Fruit fly (Drosophila melanogaster) whole organism, wandering third instar larva: ENCODE results near the gene Eip78C.

Experiments
- Abd-B ChIP-seq: fragments of >200 bp; optimal IDR thresholded peaks from 2 replicates; lab custom pipeline; 2017; ENCODE audit warnings: missing biosample characterization, missing genetic modification characterization
- CG32264 ChIP-seq: fragments of 200-800 bp; sonication (Bioruptor generic); optimal IDR thresholded peaks from 2 replicates; lab custom pipeline; 2016; ENCODE audit warnings: missing biosample characterization, missing genetic modification characterization
- CrebA ChIP-seq: fragments of 200-800 bp; sonication (Bioruptor generic); optimal IDR thresholded peaks from 2 replicates; lab custom pipeline; 2016; ENCODE audit warnings: missing biosample characterization, mild to moderate bottlenecking, missing genetic modification characterization, borderline replicate concordance
- Dfd ChIP-seq: fragments of >200 bp; optimal IDR thresholded peaks from 2 replicates; lab custom pipeline; 2017; ENCODE audit warnings: missing biosample characterization, missing genetic modification characterization
- Dif ChIP-seq: fragments of 200-275, 200-300 bp; sonication (Bioruptor generic); optimal IDR thresholded peaks from 2 replicates; lab custom pipeline; 2018; ENCODE audit warnings: missing biosample characterization, missing genetic modification characterization; ENCODE audit not compliant: partially characterized antibody
- GATAd ChIP-seq: sonication (Bioruptor generic); optimal IDR thresholded peaks from 2 replicates; lab custom pipeline; 2016; ENCODE audit warnings: missing biosample characterization, missing genetic modification characterization
- HLH106 ChIP-seq: fragments of 200-800 bp; optimal IDR thresholded peaks from 3 replicates; lab custom pipeline; 2019; ENCODE audit warnings: missing biosample characterization, mild to moderate bottlenecking, missing genetic modification characterization, moderate library complexity
- Hnf4 ChIP-seq: fragments of 200-800 bp; sonication (Bioruptor generic); optimal IDR thresholded peaks from 2 replicates; lab custom pipeline; 2016; ENCODE audit warnings: missing biosample characterization, mild to moderate bottlenecking, missing genetic modification characterization
- Hr78 ChIP-seq: fragments of >200 bp; optimal IDR thresholded peaks from 2 replicates; lab custom pipeline; 2017; ENCODE audit warnings: missing biosample characterization, missing genetic modification characterization
- Hr83 ChIP-seq: fragments of 200-300 bp; sonication (Bioruptor generic); optimal IDR thresholded peaks from 2 replicates; lab custom pipeline; 2016; ENCODE audit warnings: missing biosample characterization, mild to moderate bottlenecking, missing genetic modification characterization, moderate library complexity; ENCODE audit not compliant: poor library complexity, severe bottlenecking
- Mio ChIP-seq: sonication (Bioruptor generic); optimal IDR thresholded peaks from 2 replicates; lab custom pipeline; 2016; ENCODE audit warnings: missing biosample characterization, missing genetic modification characterization
- Myc ChIP-seq: fragments of >200 bp; optimal IDR thresholded peaks from 2 replicates; lab custom pipeline; 2017
- N ChIP-seq: fragments of >200 bp; optimal IDR thresholded peaks from 2 replicates; lab custom pipeline; 2018; ENCODE audit warnings: missing biosample characterization, missing external identifiers, missing genetic modification characterization
- OdsH ChIP-seq: fragments of 200-800 bp; sonication (Bioruptor generic); optimal IDR thresholded peaks from 2 replicates; lab custom pipeline; 2016; ENCODE audit warnings: missing biosample characterization, mild to moderate bottlenecking, missing genetic modification characterization
- Rel ChIP-seq, 2 experiments: fragments of 200-800 bp; sonication (Bioruptor generic) in 1 of 2; optimal IDR thresholded peaks; 2 replicates in 1 of 2; 3 replicates in 1 of 2; lab custom pipeline; 2016 to 2019; ENCODE audit warnings: mild to moderate bottlenecking in 2 of 2, missing biosample characterization in 2 of 2, missing genetic modification characterization in 2 of 2, moderate library complexity in 1 of 2
- Sp1 ChIP-seq: fragments of 200-800 bp; sonication (Bioruptor generic); optimal IDR thresholded peaks from 3 replicates; lab custom pipeline; 2019; ENCODE audit warnings: missing biosample characterization, mild to moderate bottlenecking, missing genetic modification characterization, moderate library complexity
- Vsx2 ChIP-seq: fragments of 200-300, 225-300 bp; sonication (Bioruptor generic); optimal IDR thresholded peaks from 2 replicates; lab custom pipeline; 2018; ENCODE audit warnings: missing biosample characterization, missing genetic modification characterization; ENCODE audit not compliant: partially characterized antibody
- br ChIP-seq: fragments of 200-800 bp; sonication (Bioruptor generic); optimal IDR thresholded peaks from 2 replicates; lab custom pipeline; 2016; ENCODE audit warnings: missing biosample characterization, missing genetic modification characterization
- brk ChIP-seq: fragments of 200-800 bp; sonication (Bioruptor generic); optimal IDR thresholded peaks from 2 replicates; lab custom pipeline; 2016; ENCODE audit warnings: missing biosample characterization, mild to moderate bottlenecking, missing genetic modification characterization
- dl ChIP-seq, 2 experiments: fragments of 175-275, 200-275 bp in 1 of 2; fragments of 200-275 bp in 1 of 2; sonication (Bioruptor generic); optimal IDR thresholded peaks; lab custom pipeline; 2018; ENCODE audit warnings: mild to moderate bottlenecking in 2 of 2, missing biosample characterization in 2 of 2, missing genetic modification characterization in 2 of 2, moderate library complexity in 2 of 2; ENCODE audit not compliant: partially characterized antibody in 2 of 2, insufficient read depth in 1 of 2
- dmrt93B ChIP-seq: fragments of 200-800 bp; sonication (Bioruptor generic); optimal IDR thresholded peaks from 2 replicates; lab custom pipeline; 2018; ENCODE audit warnings: missing biosample characterization, mild to moderate bottlenecking, missing genetic modification characterization
- dsf ChIP-seq: sonication (Bioruptor generic); optimal IDR thresholded peaks from 2 replicates; lab custom pipeline; 2016; ENCODE audit warnings: missing biosample characterization, missing genetic modification characterization, borderline replicate concordance
- ey ChIP-seq: fragments of 200-800 bp; sonication (Bioruptor generic); optimal IDR thresholded peaks from 2 replicates; lab custom pipeline; 2016; ENCODE audit warnings: missing biosample characterization, missing genetic modification characterization
- foxo ChIP-seq, 2 experiments: fragments of 200-800 bp; sonication (Bioruptor generic); optimal IDR thresholded peaks; 2 replicates in 1 of 2; 3 replicates in 1 of 2; lab custom pipeline; 2016 to 2017; ENCODE audit warnings: missing biosample characterization in 2 of 2, missing genetic modification characterization in 2 of 2
- fru ChIP-seq: fragments of 200-800 bp; sonication (Bioruptor generic); optimal IDR thresholded peaks from 3 replicates; lab custom pipeline; 2016; ENCODE audit warnings: missing biosample characterization, mild to moderate bottlenecking, missing genetic modification characterization
- h ChIP-seq: fragments of 200-800 bp; sonication (Bioruptor generic); optimal IDR thresholded peaks from 3 replicates; lab custom pipeline; 2016; ENCODE audit warnings: missing biosample characterization, mild to moderate bottlenecking, missing genetic modification characterization
- jim ChIP-seq: fragments of 175-275, 200-325 bp; sonication (Bioruptor generic); optimal IDR thresholded peaks from 2 replicates; lab custom pipeline; 2016; ENCODE audit warnings: missing biosample characterization, mild to moderate bottlenecking, missing genetic modification characterization
- lola ChIP-seq: fragments of >200 bp; optimal IDR thresholded peaks from 2 replicates; lab custom pipeline; 2017; ENCODE audit warnings: missing biosample characterization, missing genetic modification characterization
- pan ChIP-seq: fragments of >200 bp; optimal IDR thresholded peaks from 2 replicates; lab custom pipeline; 2017
- psq ChIP-seq: fragments of 200-800 bp; sonication (Bioruptor generic); optimal IDR thresholded peaks from 3 replicates; lab custom pipeline; 2017; ENCODE audit warnings: missing biosample characterization, mild to moderate bottlenecking, missing genetic modification characterization, moderate library complexity
- rgr ChIP-seq: fragments of 200-800 bp; sonication (Bioruptor generic); optimal IDR thresholded peaks from 3 replicates; lab custom pipeline; 2016; ENCODE audit warnings: missing biosample characterization, mild to moderate bottlenecking, missing genetic modification characterization
- sage ChIP-seq: fragments of 200-800 bp; sonication (Bioruptor generic); optimal IDR thresholded peaks from 2 replicates; lab custom pipeline; 2016; ENCODE audit warnings: missing biosample characterization, mild to moderate bottlenecking, missing genetic modification characterization
- sv ChIP-seq: fragments of 200-800 bp; sonication (Bioruptor generic); optimal IDR thresholded peaks from 3 replicates; lab custom pipeline; 2016; ENCODE audit warnings: missing biosample characterization, missing genetic modification characterization
- tai ChIP-seq: sonication (Bioruptor generic); optimal IDR thresholded peaks from 2 replicates; lab custom pipeline; 2016; ENCODE audit warnings: missing biosample characterization, missing genetic modification characterization
- usp ChIP-seq: fragments of >200 bp; optimal IDR thresholded peaks from 2 replicates; lab custom pipeline; 2017; ENCODE audit warnings: missing biosample characterization, missing genetic modification characterization
- woc ChIP-seq: sonication (Bioruptor generic); optimal IDR thresholded peaks from 2 replicates; lab custom pipeline; 2016; ENCODE audit warnings: missing biosample characterization, mild to moderate bottlenecking, missing genetic modification characterization

Gene Eip78C

dm6 chr3L:21186487-21186886 is 39.9 kb upstream of the Eip78C start:
- no peak for TF ChIP-seq fru (GFP tag; lab: Kevin White, UChicago)
- TF ChIP-seq br (GFP tag; lab: Kevin White, UChicago), result no peak
- TF ChIP-seq Hnf4 (GFP tag; lab: Kevin White, UChicago), result no peak
- no peak for TF ChIP-seq Hr78
- TF ChIP-seq jim, result no peak
- TF ChIP-seq pan (lab: Kevin White, UChicago), result no peak
- TF ChIP-seq sage (GFP tag; lab: Kevin White, UChicago), result no peak
- TF ChIP-seq lola (GFP tag; lab: Kevin White, UChicago), result no peak
- TF ChIP-seq usp (GFP tag; lab: Kevin White, UChicago), result no peak
- TF ChIP-seq dmrt93B (GFP tag; lab: Kevin White, UChicago), result no peak
- no peak for TF ChIP-seq HLH106 (tag; lab: Kevin White, UChicago)
- no peak for TF ChIP-seq Rel (GFP tag; optimal IDR thresholded peaks at IDR 0.05; lab: Kevin White, UChicago)
- no peak for TF ChIP-seq Rel (tag; optimal IDR thresholded peaks at IDR 0.05; lab: Kevin White, UChicago)
- TF ChIP-seq Dif (GFP tag; lab: Kevin White, UChicago), result no peak
- no peak for TF ChIP-seq CG32264
- TF ChIP-seq N, result no peak
- TF ChIP-seq OdsH (GFP tag; lab: Kevin White, UChicago), result no peak
- no peak for TF ChIP-seq Abd-B (GFP tag; lab: Kevin White, UChicago)
- no peak for TF ChIP-seq psq
- TF ChIP-seq Dfd, result no peak
- TF ChIP-seq woc (GFP tag; lab: Kevin White, UChicago), result no peak

DNA sequence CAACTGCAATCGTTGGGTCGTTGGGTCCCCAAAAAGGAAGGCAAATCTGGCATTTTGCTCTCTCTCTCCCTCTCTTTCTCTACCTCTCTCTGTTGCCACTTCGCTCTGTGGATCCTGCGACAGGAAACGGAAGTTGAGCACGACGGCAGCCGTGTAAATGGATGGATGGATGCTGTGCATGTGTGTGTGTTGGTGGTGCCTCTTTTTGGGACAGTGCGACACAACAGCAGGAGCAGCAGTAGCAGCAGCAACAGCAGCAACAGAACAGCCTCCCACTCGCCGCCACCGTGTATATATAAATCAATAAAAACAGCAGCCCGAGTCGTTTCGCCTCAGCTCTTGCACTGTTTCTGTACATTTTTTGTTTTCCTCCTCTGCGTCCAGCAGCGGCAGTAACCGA is 34.4 kb upstream of the Eip78C start:
- TF ChIP-seq dsf (GFP tag; lab: Kevin White, UChicago) (no peak), N (no peak), lola (GFP tag; lab: Kevin White, UChicago) (no peak), fru (GFP tag; lab: Kevin White, UChicago) (no peak), Dfd (no peak), sage (GFP tag; lab: Kevin White, UChicago) (no peak), Hnf4 (GFP tag; lab: Kevin White, UChicago) (no peak), GATAd (GFP tag; lab: Kevin White, UChicago) (no peak), Dif (GFP tag; lab: Kevin White, UChicago) (no peak), Mio (no peak), Sp1 (GFP tag; lab: Kevin White, UChicago) (no peak), psq (no peak)

DNA sequence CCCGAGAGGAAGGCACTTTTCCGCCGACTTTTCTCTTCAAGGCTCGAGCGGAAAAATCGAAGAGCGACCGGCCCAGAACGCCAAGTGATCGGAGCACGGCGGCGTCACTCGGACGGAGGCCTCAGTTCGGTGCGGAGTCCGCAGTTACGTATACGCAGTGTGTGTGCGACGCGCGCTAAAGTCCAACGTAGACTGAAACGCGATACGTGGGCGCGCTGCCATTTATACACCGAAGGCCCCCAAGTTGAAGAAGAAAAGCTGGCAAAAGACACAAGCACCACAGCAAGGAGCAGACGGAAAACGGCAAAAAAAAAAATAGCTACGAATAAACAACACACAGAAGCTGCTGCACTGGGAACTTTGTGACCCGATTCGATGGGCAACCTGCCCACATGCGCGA is 33.2 kb upstream of the Eip78C start, which contains the start of gene CG42337:
Gene CG42337 (minus strand): TSS at position 194 of the 400 bp plus-strand sequence.
- TF ChIP-seq GATAd (GFP tag; lab: Kevin White, UChicago) (no peak), dl (GFP tag; optimal IDR thresholded peaks at IDR 0.05; lab: Kevin White, UChicago; ENCODE audit: insufficient read depth in 1 of 2, partially characterized antibody in 2 of 2) (no peak), brk (no peak), pan (lab: Kevin White, UChicago) (no peak), N (no peak), CG32264 (no peak), dmrt93B (GFP tag; lab: Kevin White, UChicago) (no peak)
- TF ChIP-seq, all 38 proteins: peak for 0

DNA sequence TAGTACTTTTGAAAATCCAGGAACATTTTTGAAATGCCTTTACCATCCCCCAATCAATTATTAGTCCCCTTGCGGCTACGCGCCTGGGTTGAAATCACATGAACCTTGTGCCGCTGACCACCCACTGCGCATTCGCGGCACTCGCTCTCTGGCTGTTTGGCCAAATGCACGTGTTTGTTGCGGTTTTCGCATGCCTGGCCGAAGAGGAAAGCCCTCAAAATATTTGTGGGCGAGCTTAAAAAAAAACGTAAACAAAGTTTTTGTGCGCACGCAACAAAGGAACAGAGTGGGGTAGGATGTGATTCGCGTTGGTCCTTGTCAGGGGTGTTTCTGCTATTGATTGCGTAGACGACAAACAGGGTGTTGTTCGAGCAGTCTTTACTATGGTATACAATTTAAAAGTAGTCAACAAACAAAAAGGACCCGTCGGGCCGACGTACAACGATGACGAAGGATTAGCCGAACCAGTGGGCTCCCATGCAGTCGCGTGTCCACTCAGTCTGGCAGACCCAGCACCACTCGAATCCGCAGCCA is 31.9 kb upstream of the Eip78C start:
- TF ChIP-seq sage (GFP tag; lab: Kevin White, UChicago), result no peak
- no peak for TF ChIP-seq tai (GFP tag; lab: Kevin White, UChicago)
- TF ChIP-seq Vsx2 (GFP tag; lab: Kevin White, UChicago), result peak; percentile 10
- TF ChIP-seq jim, result no peak

- TF ChIP-seq HLH106 (tag; lab: Kevin White, UChicago) (no peak), h (GFP tag; lab: Kevin White, UChicago) (peak; percentile 15), CG32264 (no peak), GATAd (GFP tag; lab: Kevin White, UChicago) (peak; percentile 36), CrebA (no peak), tai (GFP tag; lab: Kevin White, UChicago) (no peak), dl (GFP tag; optimal IDR thresholded peaks at IDR 0.05; lab: Kevin White, UChicago; ENCODE audit: insufficient read depth in 1 of 2, partially characterized antibody in 2 of 2) (no peak), jim (no peak), Hnf4 (GFP tag; lab: Kevin White, UChicago) (peak; percentile 73), Myc (lab: Kevin White, UChicago) (peak; percentile 64), lola (GFP tag; lab: Kevin White, UChicago) (no peak), psq (peak; percentile 47), brk (no peak), Hr78 (no peak), fru (GFP tag; lab: Kevin White, UChicago) (no peak), sage (GFP tag; lab: Kevin White, UChicago) (no peak), Mio (no peak), OdsH (GFP tag; lab: Kevin White, UChicago) (peak; percentile 68), Vsx2 (GFP tag; lab: Kevin White, UChicago) (no peak), N (no peak), Sp1 (GFP tag; lab: Kevin White, UChicago) (no peak), pan (lab: Kevin White, UChicago) (no peak), ey (GFP tag; lab: Kevin White, UChicago) (peak; percentile 43), sv (peak; percentile 6), Hr83 (GFP tag; lab: Kevin White, UChicago) (peak; percentile 58), rgr (GFP tag; lab: Kevin White, UChicago) (peak; percentile 82), Dif (GFP tag; lab: Kevin White, UChicago) (no peak), foxo (GFP tag; optimal IDR thresholded peaks at IDR 0.05; lab: Kevin White, UChicago) (peak in 1 of 2 experiments; percentile 29)
Observed at dm6 chr3L:21196563-21196962, 29.8 kb upstream of the Eip78C start, which contains the start of the genes Targ3 and park. Gene Targ3 (plus strand): TSS chr3L:21196831. Gene park (minus strand): TSS chr3L:21196853.
